Fruit fly (Drosophila melanogaster) ovary, adult (tissue): ENCODE data around the gene Nprl2.
A peak's percentile ranks its signal among the peaks of the same experiment; 100 is the strongest.

Source experiments
- CG17801 ChIP-seq: fragments of 200-800 bp; optimal IDR thresholded peaks from 2 replicates; lab custom pipeline; 2019; ENCODE audit warnings: missing biosample characterization, mild to moderate bottlenecking, missing genetic modification characterization, moderate library complexity; ENCODE audit not compliant: partially characterized antibody

The Nprl2 gene

dm6 chrX:16884280-16884679, at the start of gene Nprl2, which contains the start of gene Polr3I:
Nprl2 (minus strand) TSS chrX:16884365.
Polr3I (plus strand) TSS chrX:16884581.
- TF ChIP-seq CG17801 (GFP tag; lab: Kevin White, UChicago) = peak; percentile 25

- no peak for TF ChIP-seq CG17801 (GFP tag; lab: Kevin White, UChicago)
Measured at dm6 chrX:16932820-16933386, 48.7 kb upstream of the Nprl2 start.

DNA sequence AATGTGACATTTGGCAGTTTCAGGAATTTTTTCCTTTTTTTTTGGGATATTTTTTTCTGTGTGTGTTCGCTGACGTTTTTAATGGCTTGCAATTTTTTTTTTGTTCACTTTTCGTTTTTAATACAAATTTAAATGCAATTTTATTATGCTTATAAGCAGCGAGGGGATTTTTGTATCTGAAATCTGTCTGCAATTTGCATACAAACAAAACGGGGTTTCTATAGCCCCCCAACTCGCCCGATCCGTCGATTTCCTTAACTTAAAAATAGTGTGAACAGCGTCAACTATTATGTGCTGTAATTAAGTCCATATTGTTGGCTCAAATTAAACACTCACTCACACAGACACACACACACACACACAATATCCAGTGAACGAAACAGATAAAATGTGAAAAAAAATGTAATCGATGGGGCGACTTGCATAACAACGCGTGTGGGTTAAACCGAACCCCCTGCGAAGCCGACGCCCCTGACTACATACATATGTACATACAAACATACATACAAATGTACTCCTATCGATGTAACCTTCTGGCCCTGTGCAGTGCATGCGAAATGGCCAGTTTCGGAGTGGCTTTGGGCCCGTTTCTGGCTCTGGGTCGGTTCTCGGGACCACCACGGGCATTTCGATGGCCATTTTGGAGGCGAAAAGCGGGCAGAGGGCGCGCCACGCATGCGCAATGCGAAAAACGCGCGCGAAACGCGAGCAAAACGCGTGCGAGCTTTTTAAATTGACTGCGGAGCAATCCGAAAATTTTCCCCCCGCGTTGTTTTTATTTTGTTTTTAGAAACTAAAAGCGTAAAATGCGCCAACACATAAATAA, 48.0 kb upstream of the Nprl2 start:
- no peak for TF ChIP-seq CG17801 (GFP tag; lab: Kevin White, UChicago)

dm6 chrX:16930465-16931286, 46.5 kb upstream of the Nprl2 start:
- no peak for TF ChIP-seq CG17801 (GFP tag; lab: Kevin White, UChicago)

DNA sequence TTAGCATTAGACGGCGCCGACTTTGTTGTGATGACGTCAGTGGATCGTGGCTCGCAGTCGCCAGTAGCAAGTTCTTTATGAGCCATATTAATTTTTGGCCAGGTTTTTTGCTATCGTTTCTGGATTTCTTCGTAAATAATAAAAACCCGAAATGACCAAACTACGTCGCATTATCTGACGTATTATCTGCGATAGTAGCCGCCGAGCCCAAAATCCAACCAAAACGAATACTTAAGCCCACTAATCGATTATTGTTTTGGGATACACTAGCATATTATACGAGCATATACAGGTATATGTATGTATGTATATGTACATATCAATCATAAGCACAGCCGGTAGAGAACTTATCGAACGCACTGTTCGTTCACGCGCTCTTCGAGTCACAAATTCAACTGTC, 42.6 kb upstream of the Nprl2 start:
- TF ChIP-seq CG17801 (GFP tag; lab: Kevin White, UChicago) = no peak

- no peak for TF ChIP-seq CG17801 (GFP tag; lab: Kevin White, UChicago)
Measured at dm6 chrX:16924069-16924721, 40.0 kb upstream of the Nprl2 start.

DNA sequence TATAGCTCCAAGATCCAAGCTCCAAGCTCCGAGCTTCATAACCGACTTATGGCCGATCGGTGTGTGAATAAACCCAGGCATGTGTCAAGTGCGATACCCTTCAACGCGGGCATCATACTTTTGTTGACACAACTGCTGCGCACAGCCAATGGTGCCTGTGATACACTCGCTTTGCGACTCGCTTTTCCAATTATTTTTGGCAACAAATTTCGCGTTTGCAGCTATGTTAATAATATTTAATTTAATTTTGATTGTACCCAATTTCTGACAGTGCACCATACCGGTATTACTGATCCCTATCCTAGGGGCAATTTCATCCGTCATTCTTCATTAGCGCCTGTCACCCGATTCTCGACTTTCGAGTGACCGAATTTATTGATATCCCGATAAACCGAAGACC, 39.3 kb upstream of the Nprl2 start:
- TF ChIP-seq CG17801 (GFP tag; lab: Kevin White, UChicago) = no peak

- no peak for TF ChIP-seq CG17801 (GFP tag; lab: Kevin White, UChicago)
Measured at dm6 chrX:16922626-16923025, 38.5 kb upstream of the Nprl2 start.

- TF ChIP-seq CG17801 (GFP tag; lab: Kevin White, UChicago) = no peak
Measured at dm6 chrX:16920682-16921286, 36.6 kb upstream of the Nprl2 start.

- TF ChIP-seq CG17801 (GFP tag; lab: Kevin White, UChicago) = no peak
Measured at dm6 chrX:16918767-16919336, 34.7 kb upstream of the Nprl2 start.

DNA sequence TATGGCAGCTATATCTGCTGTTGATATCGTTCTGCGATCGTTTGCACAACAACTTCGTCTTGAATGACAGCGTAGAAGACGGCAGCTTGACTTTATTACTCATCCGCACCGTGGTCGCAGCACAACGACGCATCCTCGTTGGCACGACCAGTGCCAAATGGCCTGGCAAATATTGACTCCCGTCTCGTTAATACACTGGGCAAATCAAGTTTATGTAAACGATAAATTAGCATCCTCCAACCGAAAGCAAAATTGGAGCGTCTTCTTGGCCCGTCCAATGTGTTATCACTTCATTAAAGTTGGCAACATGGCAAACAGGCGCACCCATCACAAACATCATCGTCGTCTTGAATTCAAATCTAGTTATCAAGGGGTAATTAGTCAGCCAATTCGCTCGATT, 33.3 kb upstream of the Nprl2 start:
- no peak for TF ChIP-seq CG17801 (GFP tag; lab: Kevin White, UChicago)

- TF ChIP-seq CG17801 (GFP tag; lab: Kevin White, UChicago) = no peak
Measured at dm6 chrX:16912965-16913755, 29.0 kb upstream of the Nprl2 start, which contains the start of gene CG4928. CG4928 (plus strand) TSS chrX:16913180.

DNA sequence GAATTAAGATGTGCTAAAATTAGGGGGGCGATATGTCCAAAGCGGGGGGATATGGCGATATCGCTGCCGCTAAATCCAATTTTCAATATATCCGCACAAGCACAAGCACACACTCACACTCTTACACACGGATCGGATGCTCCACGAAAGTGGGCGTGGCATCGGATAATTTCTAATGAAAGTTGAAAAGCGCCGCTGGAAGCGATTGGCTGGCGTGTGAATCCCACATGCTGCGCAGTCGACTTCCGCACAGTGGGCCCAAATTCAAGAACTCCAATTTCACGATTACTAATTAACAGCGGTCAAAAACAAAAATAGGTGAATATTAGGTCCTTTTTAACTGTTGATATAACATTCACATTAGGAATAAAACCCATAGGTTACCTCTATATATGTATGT, 27.8 kb upstream of the Nprl2 start:
- no peak for TF ChIP-seq CG17801 (GFP tag; lab: Kevin White, UChicago)
